Fruit fly (Drosophila melanogaster) whole organism, embryonic: Measurements from ENCODE around the gene CG42795.

ENCODE experiments used
- Aef1 ChIP-seq: fragments of 200-800 bp; sonication (Bioruptor generic); IDR thresholded peaks from 3 replicates; pipeline ENCODE4 v1.3.6; 2022; ENCODE audit warnings: missing biosample characterization, missing genetic modification characterization
- Atf-2 ChIP-seq: fragments of 200-800 bp; sonication (Bioruptor generic); optimal IDR thresholded peaks from 2 replicates; lab custom pipeline; 2016; ENCODE audit warnings: missing biosample characterization, missing genetic modification characterization
- Atf3 ChIP-seq: fragments of 200-800 bp; sonication (Bioruptor generic); optimal IDR thresholded peaks from 3 replicates; lab custom pipeline; 2016; ENCODE audit warnings: missing biosample characterization, missing genetic modification characterization
- Bdp1 ChIP-seq: fragments of 200-800 bp; sonication (Bioruptor generic); optimal IDR thresholded peaks from 3 replicates; lab custom pipeline; 2016; ENCODE audit warnings: missing biosample characterization, missing genetic modification characterization
- C15 ChIP-seq: fragments of 200-800 bp; sonication (Bioruptor generic); IDR thresholded peaks from 3 replicates; pipeline ENCODE4 v1.3.6; 2022; ENCODE audit warnings: missing biosample characterization, missing genetic modification characterization
- CG10147 ChIP-seq: fragments of 200-800 bp; sonication (Bioruptor generic); optimal IDR thresholded peaks from 2 replicates; lab custom pipeline; 2019; ENCODE audit warnings: missing biosample characterization, mild to moderate bottlenecking, missing genetic modification characterization, moderate library complexity
- CG10431 ChIP-seq: fragments of 200-800 bp; sonication (Bioruptor generic); optimal IDR thresholded peaks from 3 replicates; lab custom pipeline; 2018; ENCODE audit warnings: missing biosample characterization, mild to moderate bottlenecking, missing genetic modification characterization
- CG12071 ChIP-seq: fragments of 200-800 bp; sonication (Bioruptor generic); optimal IDR thresholded peaks from 3 replicates; lab custom pipeline; 2018; ENCODE audit warnings: missing biosample characterization, mild to moderate bottlenecking, missing genetic modification characterization
- CG14441 ChIP-seq: fragments of 200-800 bp; sonication (Bioruptor generic); IDR thresholded peaks from 2 replicates; pipeline ENCODE4 v1.3.6; 2022; ENCODE audit warnings: missing biosample characterization, missing genetic modification characterization
- CG15073 ChIP-seq: fragments of 200-800 bp; sonication (Bioruptor generic); optimal IDR thresholded peaks from 2 replicates; lab custom pipeline; 2016; ENCODE audit warnings: missing biosample characterization, missing genetic modification characterization
- CG15514 ChIP-seq: fragments of 200-800 bp; sonication (Bioruptor generic); optimal IDR thresholded peaks from 3 replicates; lab custom pipeline; 2017; ENCODE audit warnings: missing biosample characterization, missing genetic modification characterization, mild to moderate bottlenecking, moderate library complexity, missing genetic modification reagents
- CG17361 ChIP-seq: fragments of 200-800 bp; sonication (Bioruptor generic); IDR thresholded peaks from 3 replicates; pipeline ENCODE4 v1.3.6; 2022; ENCODE audit warnings: missing biosample characterization, missing genetic modification characterization
- CG2120 ChIP-seq: fragments of 200-800 bp; sonication (Bioruptor generic); optimal IDR thresholded peaks from 3 replicates; lab custom pipeline; 2016; ENCODE audit warnings: missing biosample characterization, missing genetic modification characterization
- CG3163 ChIP-seq: fragments of 200-800 bp; sonication (Bioruptor generic); optimal IDR thresholded peaks from 3 replicates; lab custom pipeline; 2016; ENCODE audit warnings: missing biosample characterization, missing genetic modification characterization
- CG3726 ChIP-seq: fragments of 200-800 bp; sonication (Bioruptor generic); IDR thresholded peaks from 3 replicates; pipeline ENCODE4, ENCODE4 v1.3.6; 2022; ENCODE audit warnings: missing biosample characterization, missing genetic modification characterization
- CG4282 ChIP-seq: fragments of 200-800 bp; sonication (Bioruptor generic); optimal IDR thresholded peaks from 2 replicates; lab custom pipeline; 2016; ENCODE audit warnings: missing biosample characterization, missing genetic modification characterization
- CG6175 ChIP-seq: fragments of 200-800 bp; sonication (Bioruptor generic); IDR thresholded peaks from 3 replicates; pipeline ENCODE4 v1.3.6; 2022; ENCODE audit warnings: missing biosample characterization, missing genetic modification characterization
- CG6254 ChIP-seq: fragments of 200-800 bp; sonication (Bioruptor generic); optimal IDR thresholded peaks from 3 replicates; lab custom pipeline; 2017; ENCODE audit warnings: mild to moderate bottlenecking, missing biosample characterization, missing genetic modification reagents, missing genetic modification characterization
- CG9609 ChIP-seq: fragments of 200-800 bp; sonication (Bioruptor generic); optimal IDR thresholded peaks from 3 replicates; lab custom pipeline; 2016; ENCODE audit warnings: missing biosample characterization, missing genetic modification characterization
- CG9727 ChIP-seq: fragments of 200-800 bp; sonication (Bioruptor generic); optimal IDR thresholded peaks from 3 replicates; lab custom pipeline; 2017; ENCODE audit warnings: missing biosample characterization, mild to moderate bottlenecking, missing genetic modification characterization
- Camta ChIP-seq: fragments of 200-800 bp; sonication (Bioruptor generic); optimal IDR thresholded peaks from 2 replicates; lab custom pipeline; 2016; ENCODE audit warnings: missing biosample characterization, missing genetic modification characterization
- CkIIα-i1 ChIP-seq: fragments of 200-800 bp; sonication (Bioruptor generic); IDR thresholded peaks from 2 replicates; pipeline ENCODE4 v1.3.6; 2022; ENCODE audit warnings: missing biosample characterization, missing genetic modification characterization
- CoRest ChIP-seq: fragments of 200-800 bp; sonication (Bioruptor generic); optimal IDR thresholded peaks from 3 replicates; lab custom pipeline; 2018; ENCODE audit warnings: missing biosample characterization, mild to moderate bottlenecking, missing genetic modification characterization, moderate library complexity
- Dek ChIP-seq: fragments of 200-800 bp; sonication (Bioruptor generic); optimal IDR thresholded peaks from 3 replicates; lab custom pipeline; 2019; ENCODE audit warnings: missing biosample characterization, mild to moderate bottlenecking, missing genetic modification characterization, moderate library complexity
- Dp ChIP-seq: fragments of 200-800 bp; sonication (Bioruptor generic); optimal IDR thresholded peaks from 2 replicates; lab custom pipeline; 2018; ENCODE audit warnings: missing biosample characterization, mild to moderate bottlenecking, missing genetic modification characterization, moderate library complexity
- Dref ChIP-seq: fragments of 200-800 bp; sonication (Bioruptor generic); IDR thresholded peaks from 2 replicates; pipeline ENCODE4 v1.3.6; 2022; ENCODE audit warnings: missing biosample characterization, missing genetic modification characterization
- HmgD ChIP-seq: fragments of 200-800 bp; sonication (Bioruptor generic); optimal IDR thresholded peaks from 3 replicates; lab custom pipeline; 2016; ENCODE audit warnings: missing biosample characterization, missing genetic modification characterization
- HmgZ ChIP-seq: fragments of 200-800 bp; sonication (Bioruptor generic); optimal IDR thresholded peaks from 2 replicates; lab custom pipeline; 2018; ENCODE audit warnings: missing biosample characterization, mild to moderate bottlenecking, missing genetic modification characterization
- Mad ChIP-seq: fragments of 200-800 bp; sonication (Bioruptor generic); optimal IDR thresholded peaks from 2 replicates; lab custom pipeline; 2016; ENCODE audit warnings: missing biosample characterization, missing genetic modification characterization
- NC2α ChIP-seq: fragments of 200-800 bp; sonication (Bioruptor generic); optimal IDR thresholded peaks from 2 replicates; lab custom pipeline; 2016; ENCODE audit warnings: missing biosample characterization, missing genetic modification characterization
- NK7.1 ChIP-seq: fragments of 200-800 bp; sonication (Bioruptor generic); optimal IDR thresholded peaks from 3 replicates; lab custom pipeline; 2016; ENCODE audit warnings: missing biosample characterization, missing genetic modification characterization
- Neu2 ChIP-seq: fragments of 200-800 bp; sonication (Bioruptor generic); optimal IDR thresholded peaks from 3 replicates; lab custom pipeline; 2016; ENCODE audit warnings: missing biosample characterization, missing genetic modification characterization, borderline replicate concordance
- Ravus ChIP-seq: fragments of 200-800 bp; sonication (Bioruptor generic); IDR thresholded peaks from 2 replicates; pipeline ENCODE4 v1.3.6; 2022; ENCODE audit warnings: missing biosample characterization, missing genetic modification characterization
- Rx ChIP-seq: fragments of 200-800 bp; sonication (Bioruptor generic); IDR thresholded peaks from 2 replicates; pipeline ENCODE4 v1.3.6; 2022; ENCODE audit warnings: missing biosample characterization, missing genetic modification characterization
- Sry-β ChIP-seq: fragments of 200-800 bp; sonication (Bioruptor generic); optimal IDR thresholded peaks from 2 replicates; lab custom pipeline; 2018; ENCODE audit warnings: missing biosample characterization, mild to moderate bottlenecking, missing genetic modification characterization, moderate library complexity
- Sry-δ ChIP-seq: fragments of 200-800 bp; sonication (Bioruptor generic); optimal IDR thresholded peaks from 2 replicates; lab custom pipeline; 2016; ENCODE audit warnings: missing biosample characterization, missing genetic modification characterization
- Vsx1 ChIP-seq: fragments of 200-800 bp; sonication (Bioruptor generic); optimal IDR thresholded peaks from 2 replicates; lab custom pipeline; 2017; ENCODE audit warnings: missing biosample characterization, mild to moderate bottlenecking, missing genetic modification characterization, missing genetic modification reagents
- ash1 ChIP-seq: fragments of 200-800 bp; sonication (Bioruptor generic); optimal IDR thresholded peaks from 2 replicates; lab custom pipeline; 2018; ENCODE audit warnings: missing biosample characterization, mild to moderate bottlenecking, missing genetic modification characterization
- bowl ChIP-seq: fragments of 200-800 bp; sonication (Bioruptor generic); IDR thresholded peaks from 2 replicates; pipeline ENCODE4 v1.3.6; 2022; ENCODE audit warnings: missing biosample characterization, missing genetic modification characterization
- crol ChIP-seq: fragments of 200-800 bp; sonication (Bioruptor generic); IDR thresholded peaks from 2 replicates; pipeline ENCODE4 v1.3.6; 2022; ENCODE audit warnings: missing biosample characterization, missing genetic modification characterization
- crp ChIP-seq, 2 experiments: fragments of 200-800 bp; sonication (Bioruptor generic); optimal IDR thresholded peaks; 2 replicates in 1 of 2; 3 replicates in 1 of 2; lab custom pipeline; 2017; ENCODE audit warnings: missing biosample characterization in 2 of 2, missing genetic modification characterization in 2 of 2, mild to moderate bottlenecking in 1 of 2, moderate library complexity in 1 of 2
- en ChIP-seq: fragments of 200-800 bp; sonication (Bioruptor generic); optimal IDR thresholded peaks from 2 replicates; lab custom pipeline; 2016; ENCODE audit warnings: missing biosample characterization, missing genetic modification characterization
- ham ChIP-seq: fragments of 200-800 bp; sonication (Bioruptor generic); IDR thresholded peaks from 2 replicates; pipeline ENCODE4 v1.3.6; 2022; ENCODE audit warnings: missing biosample characterization, missing genetic modification characterization
- insv ChIP-seq, 2 experiments: fragments of 200-800 bp; sonication (Bioruptor generic); optimal IDR thresholded peaks; 3 replicates each; lab custom pipeline; 2016 to 2018; ENCODE audit warnings: missing biosample characterization in 2 of 2, missing genetic modification characterization in 2 of 2
- lola ChIP-seq, 3 experiments: fragments of >200 bp in 2 of 3; fragments of 200-800 bp in 1 of 3; sonication (Bioruptor generic) in 1 of 3; optimal IDR thresholded peaks; 2 replicates each; lab custom pipeline; 2017 to 2019; ENCODE audit warnings: missing biosample characterization in 3 of 3, missing genetic modification characterization in 3 of 3, mild to moderate bottlenecking in 1 of 3, moderate library complexity in 1 of 3
- sens ChIP-seq: fragments of 200-800 bp; sonication (Bioruptor generic); peaks from one replicate; lab custom pipeline; 2016; ENCODE audit warnings: missing biosample characterization, missing genetic modification characterization
- so ChIP-seq: fragments of 200-800 bp; sonication (Bioruptor generic); IDR thresholded peaks from 3 replicates; pipeline ENCODE4 v1.3.6; 2022; ENCODE audit warnings: missing biosample characterization, missing genetic modification characterization
- sug ChIP-seq: fragments of 200-800 bp; optimal IDR thresholded peaks from 2 replicates; lab custom pipeline; 2019; ENCODE audit warnings: missing biosample characterization, mild to moderate bottlenecking, missing genetic modification characterization, moderate library complexity
- unc-4 ChIP-seq: fragments of 200-800 bp; sonication (Bioruptor generic); IDR thresholded peaks from 2 replicates; pipeline ENCODE4 v1.3.6; 2022; ENCODE audit warnings: missing biosample characterization, missing genetic modification characterization; ENCODE audit not compliant: partially characterized antibody
- wdn ChIP-seq: fragments of 200-800 bp; sonication (Bioruptor generic); IDR thresholded peaks from 2 replicates; pipeline ENCODE4 v1.3.6; 2022; ENCODE audit warnings: missing biosample characterization, missing genetic modification characterization
- zfh2 ChIP-seq: fragments of 200-800 bp; sonication (Bioruptor generic); optimal IDR thresholded peaks from 2 replicates; lab custom pipeline; 2016; ENCODE audit warnings: missing biosample characterization, missing genetic modification characterization

CG42795 gene

dm6 chr3R:10265552-10266137 lies 40.2 kb downstream of the CG42795 start (continued):
- TF ChIP-seq bowl (no peak), zfh2 (GFP tag; lab: Kevin White, UChicago) (peak; percentile 75), Bdp1 (GFP tag; lab: Kevin White, UChicago) (no peak), CG6175 (GFP tag; lab: Robert Waterston, UW) (no peak), CG6254 (no peak), NK7.1 (peak; percentile 35), C15 (no peak; the same call in 2 of the 3 replicates), CG3163 (GFP tag; lab: Kevin White, UChicago) (no peak), Sry-δ (GFP tag; lab: Kevin White, UChicago) (no peak), NC2α (GFP tag; lab: Kevin White, UChicago) (no peak), CG15514 (GFP tag; lab: Kevin White, UChicago) (peak; percentile 39), CG17361 (GFP tag; lab: Robert Waterston, UW) (peak; percentile 72), CG12071 (GFP tag; lab: Kevin White, UChicago) (peak; percentile 48), Neu2 (GFP tag; lab: Kevin White, UChicago) (no peak), CG2120 (peak; percentile 83), Atf3 (GFP tag; lab: Kevin White, UChicago) (no peak), Atf-2 (GFP tag; lab: Kevin White, UChicago) (no peak), crp (GFP tag; optimal IDR thresholded peaks at IDR 0.05; lab: Kevin White, UChicago) (no peak), CG10147 (GFP tag; lab: Kevin White, UChicago) (peak; percentile 47), CG15073 (GFP tag; lab: Kevin White, UChicago) (no peak), CG10431 (GFP tag; lab: Kevin White, UChicago) (no peak), CG9727 (GFP tag; lab: Kevin White, UChicago) (peak; percentile 51), Dref (GFP tag; lab: Robert Waterston, UW) (0 out of 2 replicates have a peak, but pooled peaks have one; percentile 19), ham (GFP tag; lab: Robert Waterston, UW) (0 out of 2 replicates have a peak, but pooled peaks have one; percentile 30), sug (peak; percentile 36), Ravus (peak; percentile 9; the same call in 1 of the 2 replicates), CG9609 (GFP tag; lab: Kevin White, UChicago) (no peak), so (GFP tag; lab: Robert Waterston, UW) (no peak), Dp (GFP tag; lab: Kevin White, UChicago) (no peak), lola (GFP tag; optimal IDR thresholded peaks at IDR 0.05; lab: Kevin White, UChicago) (no peak), ash1 (GFP tag; lab: Kevin White, UChicago) (no peak), HmgD (GFP tag; lab: Kevin White, UChicago) (no peak), HmgZ (tag; lab: Kevin White, UChicago) (peak; percentile 55), insv (GFP tag; optimal IDR thresholded peaks at IDR 0.05; lab: Kevin White, UChicago) (no peak), Aef1 (GFP tag; lab: Robert Waterston, UW) (peak; percentile 60), wdn (GFP tag; lab: Robert Waterston, UW) (peak; percentile 52), crol (no peak), Vsx1 (peak; percentile 51), CoRest (tag; lab: Kevin White, UChicago) (peak; percentile 57), unc-4 (GFP tag; lab: Robert Waterston, UW) (no peak), CkIIα-i1 (GFP tag; lab: Robert Waterston, UW) (no peak), Dek (tag; lab: Kevin White, UChicago) (peak; percentile 20), Camta (GFP tag; lab: Kevin White, UChicago) (no peak), CG3726 (GFP tag; lab: Robert Waterston, UW) (no peak), Sry-β (no peak), Rx (GFP tag; lab: Robert Waterston, UW) (0 out of 2 replicates have a peak, but pooled peaks have one; percentile 36), CG4282 (GFP tag; lab: Kevin White, UChicago) (no peak), CG14441 (GFP tag; lab: Robert Waterston, UW) (peak; percentile 44), sens (GFP tag; lab: Kevin White, UChicago) (peak; percentile 82), en (GFP tag; lab: Kevin White, UChicago) (no peak), Mad (GFP tag; lab: Kevin White, UChicago) (peak; percentile 18)
